Worm (Caenorhabditis elegans): ENCODE results near the gene Y37E11AL.9.

Gene Y37E11AL.9

DNA sequence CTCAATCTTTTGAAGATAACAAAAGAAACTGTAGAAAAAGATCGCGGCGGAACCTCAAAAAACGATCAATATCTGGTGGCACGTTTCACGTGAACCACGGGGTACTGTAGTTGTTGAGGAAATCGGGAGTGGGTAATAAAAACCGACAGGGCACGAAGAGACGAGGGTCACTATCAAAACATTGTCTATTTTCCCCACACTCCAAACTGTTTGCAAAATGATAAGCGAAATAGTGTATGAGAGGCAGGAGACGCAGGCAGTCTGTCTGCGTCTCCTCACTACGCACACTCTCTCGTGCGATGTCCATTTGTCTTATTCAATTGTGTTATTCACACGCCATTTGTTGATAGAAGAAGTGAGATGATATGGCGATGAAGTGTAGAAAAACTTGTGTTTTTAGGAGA lies 47.0 kb downstream of the Y37E11AL.9 start (continued):
- no peak for TF ChIP-seq nhr-77 (tag; optimal IDR thresholded peaks at IDR 0.05)
- TF ChIP-seq lsy-12 (tag; optimal IDR thresholded peaks at IDR 0.05) = peak; percentile 64
- peak; percentile 62 for TF ChIP-seq jun-1 (tag; optimal IDR thresholded peaks at IDR 0.05)
- TF ChIP-seq lin-39 (tag; optimal IDR thresholded peaks at IDR 0.05) = no peak
- TF ChIP-seq hmg-11 (tag; optimal IDR thresholded peaks at IDR 0.05) = no peak
- no peak for TF ChIP-seq nhr-28 (tag; optimal IDR thresholded peaks at IDR 0.05)
- peak; percentile 7 for TF ChIP-seq mml-1 (tag; optimal IDR thresholded peaks at IDR 0.05)
- TF ChIP-seq ZK546.5 (tag; optimal IDR thresholded peaks at IDR 0.05) = no peak
- TF ChIP-seq nhr-12 (tag; optimal IDR thresholded peaks at IDR 0.05) = no peak
- TF ChIP-seq tbx-2 (tag; optimal IDR thresholded peaks at IDR 0.05) = peak; percentile 5
- no peak for TF ChIP-seq skn-1 (tag; optimal IDR thresholded peaks at IDR 0.05)
- no peak for TF ChIP-seq nhr-11 (tag; optimal IDR thresholded peaks at IDR 0.05)
- peak; percentile 27 for TF ChIP-seq R02D3.7 (tag; optimal IDR thresholded peaks at IDR 0.05)
- TF ChIP-seq nhr-25 (tag; optimal IDR thresholded peaks at IDR 0.05) = peak; percentile 68
- no peak for TF ChIP-seq ztf-4 (tag; optimal IDR thresholded peaks at IDR 0.05)
- no peak for TF ChIP-seq nhr-67 (tag; optimal IDR thresholded peaks at IDR 0.05)
- TF ChIP-seq pha-4 (tag; optimal IDR thresholded peaks at IDR 0.05) = peak; percentile 47
- no peak for TF ChIP-seq ceh-9 (tag; optimal IDR thresholded peaks at IDR 0.05)
- TF ChIP-seq fkh-10 (GFP tag; optimal IDR thresholded peaks at IDR 0.05) = no peak
- no peak for TF ChIP-seq fos-1 (tag; optimal IDR thresholded peaks at IDR 0.05)
- TF ChIP-seq ceh-28 (tag; optimal IDR thresholded peaks at IDR 0.05) = peak; percentile 47
- no peak for TF ChIP-seq nhr-76 (tag; optimal IDR thresholded peaks at IDR 0.05)
- no peak for TF ChIP-seq ztf-11 (tag; optimal IDR thresholded peaks at IDR 0.05)

ce11 chrIV:3652784-3653383 lies 47.6 kb downstream of the Y37E11AL.9 start:
- no peak for TF ChIP-seq zag-1 (tag; optimal IDR thresholded peaks at IDR 0.05)
- no peak for TF ChIP-seq ZK546.5 (tag; optimal IDR thresholded peaks at IDR 0.05)
- TF ChIP-seq nhr-237 (tag; optimal IDR thresholded peaks at IDR 0.05) = no peak
- no peak for TF ChIP-seq snpc-4 (tag; optimal IDR thresholded peaks at IDR 0.05)
- no peak for TF ChIP-seq tbx-2 (tag; optimal IDR thresholded peaks at IDR 0.05)
- no peak for TF ChIP-seq nhr-25 (tag; optimal IDR thresholded peaks at IDR 0.05)
- TF ChIP-seq ceh-9 (tag; optimal IDR thresholded peaks at IDR 0.05) = no peak
- no peak for TF ChIP-seq unc-39 (tag; optimal IDR thresholded peaks at IDR 0.05)
- no peak for TF ChIP-seq eor-1 (tag; optimal IDR thresholded peaks at IDR 0.05)
- TF ChIP-seq fkh-2 (tag; optimal IDR thresholded peaks at IDR 0.05) = no peak
- TF ChIP-seq nhr-67 (tag; optimal IDR thresholded peaks at IDR 0.05) = no peak
- TF ChIP-seq ceh-82 (tag; optimal IDR thresholded peaks at IDR 0.05) = no peak
- TF ChIP-seq hmg-11 (tag; optimal IDR thresholded peaks at IDR 0.05) = no peak
- no peak for TF ChIP-seq fos-1 (tag; optimal IDR thresholded peaks at IDR 0.05)
- TF ChIP-seq egl-5 (tag; optimal IDR thresholded peaks at IDR 0.05) = no peak
- no peak for TF ChIP-seq nhr-23 (tag; optimal IDR thresholded peaks at IDR 0.05)
- TF ChIP-seq ztf-11 (tag; optimal IDR thresholded peaks at IDR 0.05) = no peak
- no peak for TF ChIP-seq nhr-12 (tag; optimal IDR thresholded peaks at IDR 0.05)
- no peak for TF ChIP-seq nhr-28 (tag; optimal IDR thresholded peaks at IDR 0.05)

DNA sequence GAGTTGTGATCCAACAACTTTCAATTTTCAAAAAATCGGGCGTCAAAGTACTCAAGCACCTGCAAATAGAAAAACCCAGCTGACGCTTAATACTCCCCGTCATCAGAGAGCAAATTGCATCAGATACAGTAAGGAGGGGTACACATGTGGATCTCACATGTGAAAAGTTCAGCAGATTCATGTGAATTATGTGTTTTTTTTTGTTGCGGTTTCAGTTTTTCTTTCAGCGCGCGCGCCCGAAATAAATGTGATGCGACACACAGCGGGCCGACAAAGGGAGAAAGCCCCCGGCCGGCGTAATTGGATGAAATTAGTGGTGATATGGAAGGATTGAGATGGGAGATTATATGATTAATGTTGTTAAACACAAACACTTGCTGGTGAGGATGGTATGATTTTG lies 48.2 kb downstream of the Y37E11AL.9 start:
- TF ChIP-seq pha-4 (tag; optimal IDR thresholded peaks at IDR 0.05) (peak; percentile 15), ceh-28 (tag; optimal IDR thresholded peaks at IDR 0.05) (no peak), ceh-82 (tag; optimal IDR thresholded peaks at IDR 0.05) (no peak), nhr-25 (tag; optimal IDR thresholded peaks at IDR 0.05) (peak; percentile 17), nhr-12 (tag; optimal IDR thresholded peaks at IDR 0.05) (no peak), ceh-9 (tag; optimal IDR thresholded peaks at IDR 0.05) (no peak), nhr-77 (tag; optimal IDR thresholded peaks at IDR 0.05) (no peak), snpc-4 (tag; optimal IDR thresholded peaks at IDR 0.05) (no peak), ZK546.5 (tag; optimal IDR thresholded peaks at IDR 0.05) (no peak), mml-1 (tag; optimal IDR thresholded peaks at IDR 0.05) (peak; percentile 50), mdl-1 (tag; optimal IDR thresholded peaks at IDR 0.05) (no peak), fkh-10 (GFP tag; optimal IDR thresholded peaks at IDR 0.05) (no peak), nhr-43 (tag; optimal IDR thresholded peaks at IDR 0.05; ENCODE audit: poor library complexity, severe bottlenecking) (peak; percentile 68), elt-1 (tag; optimal IDR thresholded peaks at IDR 0.05) (no peak), nfya-1 (tag; optimal IDR thresholded peaks at IDR 0.05; ENCODE audit: insufficient read depth) (peak; percentile 11), nhr-23 (tag; optimal IDR thresholded peaks at IDR 0.05) (peak; percentile 41), ceh-16 (tag; optimal IDR thresholded peaks at IDR 0.05) (no peak), elt-2 (tag; optimal IDR thresholded peaks at IDR 0.05) (no peak), fkh-2 (tag; optimal IDR thresholded peaks at IDR 0.05) (no peak), aly-2 (tag; optimal IDR thresholded peaks at IDR 0.05) (no peak), ztf-11 (tag; optimal IDR thresholded peaks at IDR 0.05) (no peak), sea-2 (GFP tag; optimal IDR thresholded peaks at IDR 0.05) (no peak)
